Fruit fly (Drosophila melanogaster) whole organism, embryonic: Measurements from ENCODE around the gene P5CDh2.

Experiments used
- Atf-2 ChIP-seq: fragments of 200-800 bp; sonication (Bioruptor generic); optimal IDR thresholded peaks from 2 replicates; lab custom pipeline; 2016; ENCODE audit warnings: missing biosample characterization, missing genetic modification characterization
- Blimp-1 ChIP-seq: fragments of 200-800 bp; sonication (Bioruptor generic); optimal IDR thresholded peaks from 3 replicates; lab custom pipeline; 2018; ENCODE audit warnings: missing biosample characterization, missing genetic modification characterization, mild to moderate bottlenecking, moderate library complexity, missing genetic modification reagents
- CG11723 ChIP-seq: fragments of 200-800 bp; sonication (Bioruptor generic); optimal IDR thresholded peaks from 2 replicates; lab custom pipeline; 2017; ENCODE audit warnings: missing biosample characterization, mild to moderate bottlenecking, missing genetic modification characterization
- CG12236 ChIP-seq: fragments of 200-800 bp; sonication (Bioruptor generic); optimal IDR thresholded peaks from 2 replicates; lab custom pipeline; 2016; ENCODE audit warnings: missing biosample characterization, missing genetic modification characterization
- CG13775 ChIP-seq: fragments of 200-800 bp; sonication (Bioruptor generic); optimal IDR thresholded peaks from 3 replicates; lab custom pipeline; 2017; ENCODE audit warnings: missing biosample characterization, mild to moderate bottlenecking, missing genetic modification characterization
- CG14667 ChIP-seq: fragments of 200-800 bp; sonication (Bioruptor generic); IDR thresholded peaks from 2 replicates; pipeline ENCODE4 v1.3.6; 2022; ENCODE audit warnings: missing biosample characterization, missing genetic modification characterization
- CG16779 ChIP-seq: fragments of 200-800 bp; sonication (Bioruptor generic); IDR thresholded peaks from 2 replicates; pipeline ENCODE4 v1.3.6; 2022; ENCODE audit warnings: missing biosample characterization, missing genetic modification characterization
- CG17385 ChIP-seq: fragments of 200-800 bp; sonication (Bioruptor generic); optimal IDR thresholded peaks from 3 replicates; lab custom pipeline; 2018; ENCODE audit warnings: missing biosample characterization, mild to moderate bottlenecking, missing genetic modification characterization
- CG17802 ChIP-seq: fragments of 200-800 bp; sonication (Bioruptor generic); optimal IDR thresholded peaks from 2 replicates; lab custom pipeline; 2018; ENCODE audit warnings: missing biosample characterization, mild to moderate bottlenecking, missing genetic modification characterization, moderate library complexity
- CG18476 ChIP-seq: fragments of 200-800 bp; sonication (Bioruptor generic); optimal IDR thresholded peaks from 2 replicates; lab custom pipeline; 2016; ENCODE audit warnings: missing biosample characterization, mild to moderate bottlenecking, missing genetic modification characterization
- CG2199 ChIP-seq: fragments of 200-800 bp; sonication (Bioruptor generic); IDR thresholded peaks from 3 replicates; pipeline ENCODE4 v1.3.6; 2022; ENCODE audit warnings: missing biosample characterization, missing genetic modification characterization
- CG2678 ChIP-seq: fragments of 200-800 bp; sonication (Bioruptor generic); optimal IDR thresholded peaks from 3 replicates; lab custom pipeline; 2019; ENCODE audit warnings: missing biosample characterization, mild to moderate bottlenecking, missing genetic modification characterization, moderate library complexity
- CG2712 ChIP-seq: fragments of 200-800 bp; optimal IDR thresholded peaks from 3 replicates; lab custom pipeline; 2019; ENCODE audit warnings: missing biosample characterization, mild to moderate bottlenecking, missing genetic modification characterization, moderate library complexity
- CG2875 ChIP-seq: fragments of 200-800 bp; sonication (Bioruptor generic); optimal IDR thresholded peaks from 2 replicates; lab custom pipeline; 2017; ENCODE audit warnings: missing biosample characterization, mild to moderate bottlenecking, missing genetic modification characterization, missing genetic modification reagents
- CG30431 ChIP-seq: fragments of 200-800 bp; sonication (Bioruptor generic); optimal IDR thresholded peaks from 2 replicates; lab custom pipeline; 2017; ENCODE audit warnings: missing biosample characterization, missing genetic modification characterization
- CG34224 ChIP-seq: fragments of 200-800 bp; sonication (Bioruptor generic); IDR thresholded peaks from 3 replicates; pipeline ENCODE4 v1.3.6; 2022; ENCODE audit warnings: missing biosample characterization, missing genetic modification characterization; ENCODE audit not compliant: partially characterized antibody
- CG3995 ChIP-seq: fragments of 200-800 bp; sonication (Bioruptor generic); optimal IDR thresholded peaks from 3 replicates; lab custom pipeline; 2016; ENCODE audit warnings: missing biosample characterization, missing genetic modification characterization
- CG6254 ChIP-seq: fragments of 200-800 bp; sonication (Bioruptor generic); optimal IDR thresholded peaks from 3 replicates; lab custom pipeline; 2017; ENCODE audit warnings: mild to moderate bottlenecking, missing biosample characterization, missing genetic modification reagents, missing genetic modification characterization
- CG6854 ChIP-seq: fragments of 200-800 bp; sonication (Bioruptor generic); optimal IDR thresholded peaks from 3 replicates; lab custom pipeline; 2017; ENCODE audit warnings: missing biosample characterization, mild to moderate bottlenecking, missing genetic modification characterization
- CG7357 ChIP-seq: fragments of 200-800 bp; sonication (Bioruptor generic); IDR thresholded peaks from 3 replicates; pipeline ENCODE4 v1.3.6; 2022; ENCODE audit warnings: missing biosample characterization, missing genetic modification characterization
- CG8924 ChIP-seq: fragments of 200-800 bp; optimal IDR thresholded peaks from 3 replicates; lab custom pipeline; 2019; ENCODE audit warnings: missing biosample characterization, mild to moderate bottlenecking, missing genetic modification characterization, moderate library complexity
- D ChIP-seq, 2 experiments: fragments of 200-800 bp in 1 of 2; fragments of >200 bp in 1 of 2; sonication (Bioruptor generic) in 1 of 2; optimal IDR thresholded peaks; 2 replicates in 1 of 2; 3 replicates in 1 of 2; lab custom pipeline; 2017; ENCODE audit warnings: mild to moderate bottlenecking in 1 of 2, missing biosample characterization in 1 of 2, missing genetic modification characterization in 1 of 2, missing genetic modification reagents in 1 of 2
- Dfd ChIP-seq, 2 experiments: fragments of >200 bp; optimal IDR thresholded peaks; 2 replicates each; lab custom pipeline; 2017; ENCODE audit warnings: missing biosample characterization in 2 of 2, missing genetic modification characterization in 2 of 2
- Doc3 ChIP-seq: fragments of 200-800 bp; sonication (Bioruptor generic); IDR thresholded peaks from 3 replicates; pipeline ENCODE4 v1.3.6; 2022; ENCODE audit warnings: missing biosample characterization, missing genetic modification characterization; ENCODE audit not compliant: partially characterized antibody
- Dp ChIP-seq: fragments of 200-800 bp; sonication (Bioruptor generic); optimal IDR thresholded peaks from 2 replicates; lab custom pipeline; 2018; ENCODE audit warnings: missing biosample characterization, mild to moderate bottlenecking, missing genetic modification characterization, moderate library complexity
- Drgx ChIP-seq: fragments of 200-800 bp; sonication (Bioruptor generic); IDR thresholded peaks from 2 replicates; pipeline ENCODE4 v1.3.6; 2022; ENCODE audit warnings: missing biosample characterization, missing genetic modification characterization
- HLH54F ChIP-seq: fragments of 200-800 bp; sonication (Bioruptor generic); optimal IDR thresholded peaks from 3 replicates; lab custom pipeline; 2016; ENCODE audit warnings: missing biosample characterization, missing genetic modification characterization
- HmgZ ChIP-seq: fragments of 200-800 bp; sonication (Bioruptor generic); optimal IDR thresholded peaks from 2 replicates; lab custom pipeline; 2018; ENCODE audit warnings: missing biosample characterization, mild to moderate bottlenecking, missing genetic modification characterization
- Jarid2 ChIP-seq: fragments of 200-800 bp; sonication (Bioruptor generic); optimal IDR thresholded peaks from 3 replicates; lab custom pipeline; 2017; ENCODE audit warnings: mild to moderate bottlenecking, missing biosample characterization, missing genetic modification reagents, missing genetic modification characterization
- Meics ChIP-seq: fragments of 200-800 bp; sonication (Bioruptor generic); optimal IDR thresholded peaks from 2 replicates; lab custom pipeline; 2017; ENCODE audit warnings: missing biosample characterization, mild to moderate bottlenecking, missing genetic modification characterization
- Mrtf ChIP-seq: fragments of 200-800 bp; sonication (Bioruptor generic); IDR thresholded peaks from 3 replicates; pipeline ENCODE4 v1.3.6; 2022; ENCODE audit warnings: missing biosample characterization, missing genetic modification characterization
- Neu2 ChIP-seq: fragments of 200-800 bp; sonication (Bioruptor generic); optimal IDR thresholded peaks from 3 replicates; lab custom pipeline; 2016; ENCODE audit warnings: missing biosample characterization, missing genetic modification characterization, borderline replicate concordance
- Rfx ChIP-seq: fragments of 200-800 bp; sonication (Bioruptor generic); IDR thresholded peaks from 2 replicates; pipeline ENCODE4 v1.3.6; 2022; ENCODE audit warnings: missing biosample characterization, missing genetic modification characterization
- btn ChIP-seq: fragments of 200-800 bp; sonication (Bioruptor generic); optimal IDR thresholded peaks from 2 replicates; lab custom pipeline; 2016; ENCODE audit warnings: missing biosample characterization, missing genetic modification characterization
- cato ChIP-seq: fragments of 200-800 bp; sonication (Bioruptor generic); optimal IDR thresholded peaks from 2 replicates; lab custom pipeline; 2016; ENCODE audit warnings: missing biosample characterization, missing genetic modification characterization, borderline replicate concordance
- gce ChIP-seq: fragments of 200-800 bp; sonication (Bioruptor generic); IDR thresholded peaks from 3 replicates; pipeline ENCODE4 v1.3.6; 2022; ENCODE audit warnings: missing biosample characterization, missing genetic modification characterization
- gfzf ChIP-seq: fragments of 200-800 bp; sonication (Bioruptor generic); optimal IDR thresholded peaks from 2 replicates; lab custom pipeline; 2016; ENCODE audit warnings: missing biosample characterization, mild to moderate bottlenecking, missing genetic modification characterization, moderate library complexity
- gsb-n ChIP-seq: fragments of 200-800 bp; sonication (Bioruptor generic); optimal IDR thresholded peaks from 3 replicates; lab custom pipeline; 2018; ENCODE audit warnings: missing biosample characterization, mild to moderate bottlenecking, missing genetic modification characterization
- inv ChIP-seq: fragments of 200-800 bp; sonication (Bioruptor generic); IDR thresholded peaks from 2 replicates; pipeline ENCODE4 v1.3.6; 2022; ENCODE audit warnings: missing biosample characterization, missing genetic modification characterization; ENCODE audit not compliant: partially characterized antibody
- mld ChIP-seq: fragments of 200-800 bp; sonication (Bioruptor generic); IDR thresholded peaks from 3 replicates; pipeline ENCODE4 v1.3.6; 2022; ENCODE audit warnings: missing biosample characterization, missing genetic modification characterization; ENCODE audit not compliant: partially characterized antibody
- odd ChIP-seq: fragments of 200-800 bp; sonication (Bioruptor generic); optimal IDR thresholded peaks from 2 replicates; lab custom pipeline; 2017; ENCODE audit warnings: missing biosample characterization, mild to moderate bottlenecking, missing genetic modification characterization
- prd ChIP-seq, 3 experiments: fragments of >200 bp in 2 of 3; fragments of 200-800 bp in 1 of 3; sonication (Bioruptor generic) in 1 of 3; optimal IDR thresholded peaks in 2 of 3; IDR thresholded peaks in 1 of 3; 2 replicates in 2 of 3; 3 replicates in 1 of 3; pipeline versions ENCODE4 v1.3.6 to Lab custom; 2017 to 2022; ENCODE audit warnings: missing biosample characterization in 1 of 3, missing genetic modification characterization in 1 of 3
- stwl ChIP-seq: fragments of 200-800 bp; sonication (Bioruptor generic); optimal IDR thresholded peaks from 3 replicates; lab custom pipeline; 2018; ENCODE audit warnings: missing biosample characterization, mild to moderate bottlenecking, missing genetic modification characterization, moderate library complexity
- tgo ChIP-seq: fragments of 200-800 bp; sonication (Bioruptor generic); IDR thresholded peaks from 3 replicates; pipeline ENCODE4 v1.3.6; 2022; ENCODE audit warnings: missing biosample characterization, missing genetic modification characterization
- tup ChIP-seq: fragments of 200-800 bp; sonication (Bioruptor generic); optimal IDR thresholded peaks from 2 replicates; lab custom pipeline; 2016; ENCODE audit warnings: missing biosample characterization, mild to moderate bottlenecking, missing genetic modification characterization, moderate library complexity
- twi ChIP-seq: fragments of 200-800 bp; optimal IDR thresholded peaks from 2 replicates; lab custom pipeline; 2019; ENCODE audit warnings: missing biosample characterization, mild to moderate bottlenecking, missing genetic modification characterization, moderate library complexity
- unpg ChIP-seq: fragments of 200-800 bp; sonication (Bioruptor generic); optimal IDR thresholded peaks from 3 replicates; lab custom pipeline; 2018; ENCODE audit warnings: missing biosample characterization, mild to moderate bottlenecking, missing genetic modification characterization, moderate library complexity
- z ChIP-seq: fragments of 200-800 bp; sonication (Bioruptor generic); IDR thresholded peaks from 3 replicates; pipeline ENCODE4 v1.3.6; 2022; ENCODE audit warnings: missing biosample characterization, missing genetic modification characterization

The P5CDh2 gene

DNA sequence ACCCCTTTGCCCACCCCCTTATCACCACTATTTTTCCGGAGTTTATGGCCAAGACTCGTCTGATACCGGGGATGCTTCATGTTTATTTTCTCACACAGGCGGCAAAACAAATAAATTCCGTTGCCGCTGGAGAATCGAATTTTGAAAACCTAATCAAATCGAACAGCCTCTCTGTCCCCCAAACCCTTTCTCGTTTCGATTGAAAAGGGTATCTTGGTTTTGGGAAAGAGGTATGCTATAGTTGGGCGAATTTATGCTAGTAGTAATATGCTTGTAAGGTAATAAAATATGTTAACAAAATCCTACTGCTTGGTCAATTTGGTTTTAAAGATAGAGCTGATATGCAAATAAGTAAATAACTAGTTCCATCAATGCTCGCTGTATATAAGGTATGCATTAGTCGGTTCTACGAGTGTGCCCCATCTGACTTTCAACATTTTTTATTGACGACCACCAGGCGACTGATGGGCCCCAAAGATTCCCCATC lies 49.7 kb upstream of the P5CDh2 start (continued):
- TF ChIP-seq tgo (GFP tag; lab: Robert Waterston, UW) (peak; percentile 70), Mrtf (GFP tag; lab: Robert Waterston, UW) (peak; percentile 74; the same call in 2 of the 3 replicates), inv (GFP tag; lab: Robert Waterston, UW) (no peak), CG8924 (tag; lab: Kevin White, UChicago) (peak; percentile 73), CG2678 (tag; lab: Kevin White, UChicago) (peak; percentile 67), CG2712 (tag; lab: Kevin White, UChicago) (peak; percentile 94), CG2875 (GFP tag; lab: Kevin White, UChicago) (peak; percentile 71), mld (GFP tag; lab: Robert Waterston, UW) (peak; percentile 54; the same call in 1 of the 3 replicates), CG17385 (GFP tag; lab: Kevin White, UChicago) (peak; percentile 58), CG18476 (GFP tag; lab: Kevin White, UChicago) (peak; percentile 38), CG6854 (GFP tag; lab: Kevin White, UChicago) (no peak), unpg (GFP tag; lab: Kevin White, UChicago) (peak; percentile 76), cato (GFP tag; lab: Kevin White, UChicago) (peak; percentile 71), CG17802 (peak; percentile 49), Doc3 (GFP tag; lab: Robert Waterston, UW) (no peak), CG11723 (GFP tag; lab: Kevin White, UChicago) (no peak), Meics (GFP tag; lab: Kevin White, UChicago) (no peak), prd (optimal IDR thresholded peaks at IDR 0.05; lab: Kevin White, UChicago) (no peak), prd (GFP tag; IDR thresholded peaks at IDR 0.05; lab: Robert Waterston, UW) (peak; percentile 79; the same call in 2 of the 3 replicates), CG7357 (peak; percentile 48; the same call in 1 of the 3 replicates), btn (GFP tag; lab: Kevin White, UChicago) (peak; percentile 82), CG34224 (GFP tag; lab: Robert Waterston, UW) (no peak), gce (GFP tag; lab: Robert Waterston, UW) (peak; percentile 79; the same call in 2 of the 3 replicates), CG2199 (no peak), CG30431 (GFP tag; lab: Kevin White, UChicago) (peak; percentile 67), Rfx (GFP tag; lab: Robert Waterston, UW) (peak; percentile 27; the same call in 1 of the 2 replicates), tup (GFP tag; lab: Kevin White, UChicago) (peak; percentile 46), Dp (GFP tag; lab: Kevin White, UChicago) (no peak), CG12236 (GFP tag; lab: Kevin White, UChicago) (peak; percentile 71), CG13775 (GFP tag; lab: Kevin White, UChicago) (peak; percentile 55), D (optimal IDR thresholded peaks at IDR 0.05; lab: Kevin White, UChicago) (no peak), D (GFP tag; optimal IDR thresholded peaks at IDR 0.05; lab: Kevin White, UChicago) (peak; percentile 79), Atf-2 (GFP tag; lab: Kevin White, UChicago) (peak; percentile 71), gsb-n (tag; lab: Kevin White, UChicago) (peak; percentile 84), HLH54F (GFP tag; lab: Kevin White, UChicago) (peak; percentile 48), HmgZ (tag; lab: Kevin White, UChicago) (peak; percentile 20), CG3995 (GFP tag; lab: Kevin White, UChicago) (no peak), stwl (tag; lab: Kevin White, UChicago) (peak; percentile 10), twi (peak; percentile 76), Blimp-1 (GFP tag; lab: Kevin White, UChicago) (peak; percentile 79), Neu2 (GFP tag; lab: Kevin White, UChicago) (no peak), gfzf (no peak), CG16779 (GFP tag; lab: Robert Waterston, UW) (no peak), Dfd (GFP tag; optimal IDR thresholded peaks at IDR 0.05; lab: Kevin White, UChicago) (no peak), Jarid2 (no peak), odd (GFP tag; lab: Kevin White, UChicago) (no peak), CG6254 (GFP tag; lab: Kevin White, UChicago) (peak; percentile 69), Drgx (GFP tag; lab: Robert Waterston, UW) (no peak; the same call in 1 of the 2 replicates), CG14667 (GFP tag; lab: Robert Waterston, UW) (peak; percentile 70), z (GFP tag; lab: Robert Waterston, UW) (peak; percentile 56; the same call in 1 of the 3 replicates)
